Fruit fly (Drosophila melanogaster) whole organism: ENCODE measurements around the gene CG15734.
"Not testable (repeated sequence)": the region's sequence is repeated elsewhere in the genome, so short reads cannot be mapped to it uniquely, and the experiment has no call there.

ENCODE experiments used
- CG8478 ChIP-seq: fragments of >200 bp; optimal IDR thresholded peaks from 2 replicates; lab custom pipeline; 2018; ENCODE audit warnings: inconsistent platforms
- Dll ChIP-seq: fragments of >200 bp; optimal IDR thresholded peaks from 2 replicates; lab custom pipeline; 2017
- EcR ChIP-seq, 2 experiments: fragments of >200 bp; optimal IDR thresholded peaks; 2 replicates each; lab custom pipeline; 2017; ENCODE audit warnings: missing biosample characterization in 2 of 2, missing genetic modification characterization in 2 of 2, missing genetic modification reagents in 2 of 2
- pan ChIP-seq: fragments of >200 bp; optimal IDR thresholded peaks from 2 replicates; lab custom pipeline; 2017
- psq ChIP-seq: fragments of >200 bp; optimal IDR thresholded peaks from 2 replicates; lab custom pipeline; 2017
- usp ChIP-seq: fragments of >200 bp; optimal IDR thresholded peaks from 2 replicates; lab custom pipeline; 2017; ENCODE audit warnings: missing biosample characterization, missing genetic modification characterization, mixed read lengths

Gene CG15734

dm6 chrX:12086925-12087324, at the start of gene CG15734:
Gene CG15734 (minus strand): TSS chrX:12087025.
- TF ChIP-seq pan; psq (lab: Kevin White, UChicago); EcR (GFP tag; optimal IDR thresholded peaks at IDR 0.05; lab: Kevin White, UChicago): not testable (repeated sequence)

- TF ChIP-seq EcR (GFP tag; optimal IDR thresholded peaks at IDR 0.05; lab: Kevin White, UChicago): no peak
- TF ChIP-seq usp (GFP tag; lab: Kevin White, UChicago): no peak
Observed at dm6 chrX:12128045-12128444, 41.2 kb upstream of the CG15734 start.

- TF ChIP-seq EcR (GFP tag; optimal IDR thresholded peaks at IDR 0.05; lab: Kevin White, UChicago) (no peak), psq (lab: Kevin White, UChicago) (no peak), CG8478 (lab: Kevin White, UChicago) (no peak), pan (no peak), usp (GFP tag; lab: Kevin White, UChicago) (no peak), Dll (lab: Kevin White, UChicago) (no peak)
Observed at dm6 chrX:12119349-12119748, 32.5 kb upstream of the CG15734 start.

dm6 chrX:12106900-12107299, 20.1 kb upstream of the CG15734 start, which contains the start of gene CG2750:
Gene CG2750 (plus strand): TSS chrX:12107200.
- no peak for TF ChIP-seq CG8478 (lab: Kevin White, UChicago)
- TF ChIP-seq psq (lab: Kevin White, UChicago): no peak

- TF ChIP-seq psq (lab: Kevin White, UChicago): no peak
- no peak for TF ChIP-seq Dll (lab: Kevin White, UChicago)
- TF ChIP-seq EcR (GFP tag; optimal IDR thresholded peaks at IDR 0.05; lab: Kevin White, UChicago): no peak
- TF ChIP-seq usp (GFP tag; lab: Kevin White, UChicago): no peak
- TF ChIP-seq pan: no peak
- TF ChIP-seq CG8478 (lab: Kevin White, UChicago): no peak
Observed at dm6 chrX:12104219-12104618, 17.4 kb upstream of the CG15734 start.

dm6 chrX:12103740-12104139, 16.9 kb upstream of the CG15734 start, which contains the start of gene CG11356:
Gene CG11356 (minus strand): TSS chrX:12103840.
- TF ChIP-seq Dll (lab: Kevin White, UChicago): no peak
- no peak for TF ChIP-seq CG8478 (lab: Kevin White, UChicago)

dm6 chrX:12090195-12090784, 3.5 kb upstream of the CG15734 start:
- no peak for TF ChIP-seq usp (GFP tag; lab: Kevin White, UChicago)

- no peak for TF ChIP-seq Dll (lab: Kevin White, UChicago)
- TF ChIP-seq psq (lab: Kevin White, UChicago): no peak
- TF ChIP-seq usp (GFP tag; lab: Kevin White, UChicago): no peak
- no peak for TF ChIP-seq EcR (GFP tag; optimal IDR thresholded peaks at IDR 0.05; lab: Kevin White, UChicago)
- TF ChIP-seq CG8478 (lab: Kevin White, UChicago): no peak
Observed at dm6 chrX:12085694-12086093, 1.1 kb downstream of the CG15734 start.

- no peak for TF ChIP-seq EcR (GFP tag; optimal IDR thresholded peaks at IDR 0.05; lab: Kevin White, UChicago)
- no peak for TF ChIP-seq pan
- TF ChIP-seq usp (GFP tag; lab: Kevin White, UChicago): no peak
- TF ChIP-seq Dll (lab: Kevin White, UChicago): no peak
- TF ChIP-seq psq (lab: Kevin White, UChicago): no peak
- TF ChIP-seq CG8478 (lab: Kevin White, UChicago): no peak
Observed at dm6 chrX:12084406-12084805, 2.4 kb downstream of the CG15734 start.

- TF ChIP-seq usp (GFP tag; lab: Kevin White, UChicago) (no peak), Dll (lab: Kevin White, UChicago) (no peak), CG8478 (lab: Kevin White, UChicago) (no peak), pan (no peak), EcR (GFP tag; optimal IDR thresholded peaks at IDR 0.05; lab: Kevin White, UChicago) (no peak), psq (lab: Kevin White, UChicago) (no peak)
Observed at dm6 chrX:12082244-12082643, 4.6 kb downstream of the CG15734 start.

dm6 chrX:12076243-12076642, 10.6 kb downstream of the CG15734 start:
- no peak for TF ChIP-seq Dll (lab: Kevin White, UChicago)
- TF ChIP-seq pan: no peak
- no peak for TF ChIP-seq CG8478 (lab: Kevin White, UChicago)
- no peak for TF ChIP-seq EcR (GFP tag; optimal IDR thresholded peaks at IDR 0.05; lab: Kevin White, UChicago)
- TF ChIP-seq psq (lab: Kevin White, UChicago): no peak
- no peak for TF ChIP-seq usp (GFP tag; lab: Kevin White, UChicago)

- TF ChIP-seq Dll (lab: Kevin White, UChicago) (no peak), psq (lab: Kevin White, UChicago) (no peak), CG8478 (lab: Kevin White, UChicago) (no peak), pan (no peak), usp (GFP tag; lab: Kevin White, UChicago) (no peak), EcR (GFP tag; optimal IDR thresholded peaks at IDR 0.05; lab: Kevin White, UChicago) (no peak)
Observed at dm6 chrX:12075569-12075968, 11.3 kb downstream of the CG15734 start.

- TF ChIP-seq pan (no peak), usp (GFP tag; lab: Kevin White, UChicago) (no peak), psq (lab: Kevin White, UChicago) (no peak), EcR (GFP tag; optimal IDR thresholded peaks at IDR 0.05; lab: Kevin White, UChicago) (no peak), Dll (lab: Kevin White, UChicago) (no peak), CG8478 (lab: Kevin White, UChicago) (no peak)
Observed at dm6 chrX:12073637-12074036, 13.2 kb downstream of the CG15734 start.
